Worm (Caenorhabditis elegans) whole organism, L3 larva: Measurements from ENCODE around the gene srap-1.

ENCODE experiments used
- ama-1 ChIP-seq: fragments of 150-350 bp; optimal IDR thresholded peaks from 2 replicates; lab custom pipeline; 2018
- nhr-11 ChIP-seq: fragments of 150-350 bp; optimal IDR thresholded peaks from 2 replicates; lab custom pipeline; 2014; ENCODE audit warnings: missing biosample characterization, missing genetic modification characterization
- nhr-23 ChIP-seq: fragments of 150-350 bp; optimal IDR thresholded peaks from 2 replicates; lab custom pipeline; 2014; ENCODE audit warnings: missing biosample characterization, missing genetic modification reagents, missing genetic modification characterization
- nhr-237 ChIP-seq: fragments of 150-350 bp; optimal IDR thresholded peaks from 2 replicates; lab custom pipeline; 2014; ENCODE audit warnings: missing biosample characterization, missing genetic modification characterization
- nhr-28 ChIP-seq: fragments of 150-350 bp; optimal IDR thresholded peaks from 2 replicates; lab custom pipeline; 2014; ENCODE audit warnings: missing biosample characterization, missing genetic modification characterization
- pha-4 ChIP-seq: fragments of 150-350 bp; optimal IDR thresholded peaks from 2 replicates; lab custom pipeline; 2014; ENCODE audit warnings: missing biosample characterization, missing genetic modification reagents, missing genetic modification characterization
- skn-1 ChIP-seq: fragments of 150-350 bp; optimal IDR thresholded peaks from 2 replicates; lab custom pipeline; 2014; ENCODE audit warnings: missing biosample characterization, missing genetic modification characterization
- tbx-2 ChIP-seq: sonication (generic microtip); optimal IDR thresholded peaks from 2 replicates; lab custom pipeline; 2016; ENCODE audit warnings: mild to moderate bottlenecking, missing genetic modification characterization, missing compliant biosample characterization
- unc-39 ChIP-seq: sonication (generic microtip); optimal IDR thresholded peaks from 4 replicates; lab custom pipeline; 2017; ENCODE audit warnings: missing biosample characterization, missing genetic modification characterization

- TF ChIP-seq tbx-2 (tag; lab: Kevin White, UChicago) (no peak), nhr-11 (tag; lab: Kevin White, UChicago) (no peak), nhr-28 (no peak), unc-39 (tag; lab: Kevin White, UChicago) (no peak), skn-1 (tag; lab: Kevin White, UChicago) (no peak), nhr-23 (tag; lab: Kevin White, UChicago) (no peak), ama-1 (lab: Kevin White, UChicago) (no peak), pha-4 (tag; lab: Kevin White, UChicago) (no peak), nhr-237 (no peak)
Measured at ce11 chrII:11241497-11241896, 38.5 kb downstream of the srap-1 start.
